Fruit fly (Drosophila melanogaster) whole organism, embryonic: Measurements from ENCODE around the gene CG13088.

Source experiments
- Abd-B ChIP-seq: fragments of 200-800 bp; sonication (Bioruptor generic); optimal IDR thresholded peaks from 2 replicates; lab custom pipeline; 2018; ENCODE audit warnings: missing biosample characterization, mild to moderate bottlenecking, missing genetic modification characterization, moderate library complexity
- Atf6 ChIP-seq: fragments of 200-800 bp; sonication (Bioruptor generic); IDR thresholded peaks from 2 replicates; pipeline ENCODE4 v1.3.6; 2022; ENCODE audit warnings: missing biosample characterization, missing genetic modification characterization
- CG10321 ChIP-seq: fragments of 200-800 bp; sonication (Bioruptor generic); IDR thresholded peaks from 2 replicates; pipeline ENCODE4 v1.3.6; 2022; ENCODE audit warnings: missing biosample characterization, missing genetic modification characterization
- CG11456 ChIP-seq: fragments of 200-800 bp; sonication (Bioruptor generic); IDR thresholded peaks from 3 replicates; pipeline ENCODE4 v1.3.6; 2022; ENCODE audit warnings: missing biosample characterization, missing genetic modification characterization
- CG12236 ChIP-seq: fragments of 200-800 bp; sonication (Bioruptor generic); optimal IDR thresholded peaks from 2 replicates; lab custom pipeline; 2016; ENCODE audit warnings: missing biosample characterization, missing genetic modification characterization
- CG12659 ChIP-seq: fragments of 200-800 bp; sonication (Bioruptor generic); optimal IDR thresholded peaks from 3 replicates; lab custom pipeline; 2017; ENCODE audit warnings: mild to moderate bottlenecking, missing biosample characterization, missing genetic modification reagents, missing genetic modification characterization
- CG14441 ChIP-seq: fragments of 200-800 bp; sonication (Bioruptor generic); IDR thresholded peaks from 2 replicates; pipeline ENCODE4 v1.3.6; 2022; ENCODE audit warnings: missing biosample characterization, missing genetic modification characterization
- CG15073 ChIP-seq: fragments of 200-800 bp; sonication (Bioruptor generic); optimal IDR thresholded peaks from 2 replicates; lab custom pipeline; 2016; ENCODE audit warnings: missing biosample characterization, missing genetic modification characterization
- CG17912 ChIP-seq: fragments of 200-800 bp; sonication (Bioruptor generic); optimal IDR thresholded peaks from 2 replicates; lab custom pipeline; 2018; ENCODE audit warnings: missing biosample characterization, mild to moderate bottlenecking, missing genetic modification characterization
- CG2202 ChIP-seq: fragments of 200-800 bp; sonication (Bioruptor generic); optimal IDR thresholded peaks from 2 replicates; lab custom pipeline; 2018; ENCODE audit warnings: missing biosample characterization, mild to moderate bottlenecking, missing genetic modification characterization
- CG34422 ChIP-seq: fragments of 200-800 bp; sonication (Bioruptor generic); IDR thresholded peaks from 3 replicates; pipeline ENCODE4 v1.3.6; 2022; ENCODE audit warnings: missing biosample characterization, missing genetic modification characterization
- CG4424 ChIP-seq: fragments of 200-800 bp; sonication (Bioruptor generic); optimal IDR thresholded peaks from 3 replicates; lab custom pipeline; 2016; ENCODE audit warnings: missing biosample characterization, missing genetic modification characterization
- CG6175 ChIP-seq: fragments of 200-800 bp; sonication (Bioruptor generic); IDR thresholded peaks from 3 replicates; pipeline ENCODE4 v1.3.6; 2022; ENCODE audit warnings: missing biosample characterization, missing genetic modification characterization
- CG7928 ChIP-seq: fragments of 200-800 bp; sonication (Bioruptor generic); optimal IDR thresholded peaks from 2 replicates; lab custom pipeline; 2017; ENCODE audit warnings: missing biosample characterization, mild to moderate bottlenecking, missing genetic modification characterization
- CG8359 ChIP-seq: fragments of 200-800 bp; sonication (Bioruptor generic); optimal IDR thresholded peaks from 2 replicates; lab custom pipeline; 2017; ENCODE audit warnings: missing biosample characterization, mild to moderate bottlenecking, missing genetic modification characterization, borderline replicate concordance
- CG8388 ChIP-seq: fragments of 200-800 bp; sonication (Bioruptor generic); optimal IDR thresholded peaks from 2 replicates; lab custom pipeline; 2019; ENCODE audit warnings: missing biosample characterization, mild to moderate bottlenecking, missing genetic modification characterization, moderate library complexity
- CHES-1-like ChIP-seq: fragments of 200-800 bp; sonication (Bioruptor generic); optimal IDR thresholded peaks from 2 replicates; lab custom pipeline; 2016; ENCODE audit warnings: missing biosample characterization, missing genetic modification characterization
- CTCF ChIP-seq: fragments of 200-800 bp; sonication (Bioruptor generic); optimal IDR thresholded peaks from 2 replicates; lab custom pipeline; 2017; ENCODE audit warnings: missing biosample characterization, mild to moderate bottlenecking, missing genetic modification characterization, moderate library complexity
- Dek ChIP-seq: fragments of 200-800 bp; sonication (Bioruptor generic); optimal IDR thresholded peaks from 3 replicates; lab custom pipeline; 2019; ENCODE audit warnings: missing biosample characterization, mild to moderate bottlenecking, missing genetic modification characterization, moderate library complexity
- Dp ChIP-seq: fragments of 200-800 bp; sonication (Bioruptor generic); optimal IDR thresholded peaks from 2 replicates; lab custom pipeline; 2018; ENCODE audit warnings: missing biosample characterization, mild to moderate bottlenecking, missing genetic modification characterization, moderate library complexity
- Elba2 ChIP-seq: fragments of 200-800 bp; sonication (Bioruptor generic); optimal IDR thresholded peaks from 3 replicates; lab custom pipeline; 2016; ENCODE audit warnings: missing biosample characterization, missing genetic modification characterization
- H2.0 ChIP-seq: fragments of 200-800 bp; sonication (Bioruptor generic); IDR thresholded peaks from 2 replicates; pipeline ENCODE4 v1.3.6; 2022; ENCODE audit warnings: missing biosample characterization, missing genetic modification characterization
- HmgZ ChIP-seq: fragments of 200-800 bp; sonication (Bioruptor generic); optimal IDR thresholded peaks from 2 replicates; lab custom pipeline; 2018; ENCODE audit warnings: missing biosample characterization, mild to moderate bottlenecking, missing genetic modification characterization
- Myb ChIP-seq: fragments of 200-800 bp; sonication (Bioruptor generic); optimal IDR thresholded peaks from 2 replicates; lab custom pipeline; 2016; ENCODE audit warnings: missing biosample characterization, missing genetic modification characterization
- Neu2 ChIP-seq: fragments of 200-800 bp; sonication (Bioruptor generic); optimal IDR thresholded peaks from 3 replicates; lab custom pipeline; 2016; ENCODE audit warnings: missing biosample characterization, missing genetic modification characterization, borderline replicate concordance
- Rfx ChIP-seq: fragments of 200-800 bp; sonication (Bioruptor generic); IDR thresholded peaks from 2 replicates; pipeline ENCODE4 v1.3.6; 2022; ENCODE audit warnings: missing biosample characterization, missing genetic modification characterization
- Sox100B ChIP-seq: fragments of 200-800 bp; sonication (Bioruptor generic); optimal IDR thresholded peaks from 3 replicates; lab custom pipeline; 2018; ENCODE audit warnings: missing biosample characterization, mild to moderate bottlenecking, missing genetic modification characterization
- Xrp1 ChIP-seq: fragments of 200-800 bp; sonication (Bioruptor generic); IDR thresholded peaks from 2 replicates; pipeline ENCODE4 v1.3.6; 2022; ENCODE audit warnings: missing biosample characterization, missing genetic modification characterization
- ash1 ChIP-seq: fragments of 200-800 bp; sonication (Bioruptor generic); optimal IDR thresholded peaks from 2 replicates; lab custom pipeline; 2018; ENCODE audit warnings: missing biosample characterization, mild to moderate bottlenecking, missing genetic modification characterization
- corto ChIP-seq: fragments of 200-800 bp; sonication (Bioruptor generic); optimal IDR thresholded peaks from 2 replicates; lab custom pipeline; 2016; ENCODE audit warnings: missing biosample characterization, mild to moderate bottlenecking, missing genetic modification characterization, moderate library complexity
- danr ChIP-seq: fragments of 200-800 bp; sonication (Bioruptor generic); IDR thresholded peaks from 2 replicates; pipeline ENCODE4 v1.3.6; 2022; ENCODE audit warnings: missing biosample characterization, missing genetic modification characterization
- disco-r ChIP-seq: fragments of 200-800 bp; sonication (Bioruptor generic); optimal IDR thresholded peaks from 2 replicates; lab custom pipeline; 2016; ENCODE audit warnings: missing biosample characterization, missing genetic modification characterization
- dysf ChIP-seq: fragments of 200-800 bp; sonication (Bioruptor generic); IDR thresholded peaks from 3 replicates; pipeline ENCODE4 v1.3.6; 2022; ENCODE audit warnings: missing biosample characterization, missing genetic modification characterization
- ewg ChIP-seq: fragments of 200-800 bp; sonication (Bioruptor generic); optimal IDR thresholded peaks from 3 replicates; lab custom pipeline; 2017; ENCODE audit warnings: mild to moderate bottlenecking, missing biosample characterization, missing genetic modification reagents, missing genetic modification characterization
- ftz-f1 ChIP-seq: fragments of 200-800 bp; sonication (Bioruptor generic); optimal IDR thresholded peaks from 2 replicates; lab custom pipeline; 2016; ENCODE audit warnings: missing biosample characterization, missing genetic modification characterization
- gce ChIP-seq: fragments of 200-800 bp; sonication (Bioruptor generic); IDR thresholded peaks from 3 replicates; pipeline ENCODE4 v1.3.6; 2022; ENCODE audit warnings: missing biosample characterization, missing genetic modification characterization
- jumu ChIP-seq: fragments of 200-800 bp; sonication (Bioruptor generic); optimal IDR thresholded peaks from 3 replicates; lab custom pipeline; 2016; ENCODE audit warnings: missing biosample characterization, missing genetic modification characterization
- nerfin-1 ChIP-seq: fragments of 200-800 bp; sonication (Bioruptor generic); optimal IDR thresholded peaks from 3 replicates; lab custom pipeline; 2019; ENCODE audit warnings: missing biosample characterization, mild to moderate bottlenecking, missing genetic modification characterization, moderate library complexity
- otp ChIP-seq: fragments of 200-800 bp; sonication (Bioruptor generic); IDR thresholded peaks from 3 replicates; pipeline ENCODE4, ENCODE4 v1.3.6; 2022; ENCODE audit warnings: missing biosample characterization, missing genetic modification characterization
- pan ChIP-seq, 4 experiments: fragments of >200 bp in 3 of 4; fragments of 200-800 bp in 1 of 4; sonication (Bioruptor generic) in 1 of 4; optimal IDR thresholded peaks in 3 of 4; IDR thresholded peaks in 1 of 4; 2 replicates each; pipeline versions ENCODE4 v1.3.6 to Lab custom; 2017 to 2022; ENCODE audit warnings: missing biosample characterization in 2 of 4, missing genetic modification characterization in 2 of 4, mixed read lengths in 1 of 4
- pho ChIP-seq: fragments of 200-800 bp; sonication (Bioruptor generic); optimal IDR thresholded peaks from 2 replicates; lab custom pipeline; 2016; ENCODE audit warnings: missing biosample characterization, missing genetic modification characterization
- repo ChIP-seq: fragments of 200-800 bp; sonication (Bioruptor generic); optimal IDR thresholded peaks from 2 replicates; lab custom pipeline; 2016; ENCODE audit warnings: missing biosample characterization, missing genetic modification characterization
- sd ChIP-seq: fragments of 200-800 bp; sonication (Bioruptor generic); optimal IDR thresholded peaks from 3 replicates; lab custom pipeline; 2018; ENCODE audit warnings: missing biosample characterization, mild to moderate bottlenecking, missing genetic modification characterization, moderate library complexity
- so ChIP-seq: fragments of 200-800 bp; sonication (Bioruptor generic); IDR thresholded peaks from 3 replicates; pipeline ENCODE4 v1.3.6; 2022; ENCODE audit warnings: missing biosample characterization, missing genetic modification characterization
- sob ChIP-seq: fragments of 200-800 bp; sonication (Bioruptor generic); IDR thresholded peaks from 2 replicates; pipeline ENCODE4 v1.3.6; 2022; ENCODE audit warnings: missing biosample characterization, missing genetic modification characterization
- sug ChIP-seq: fragments of 200-800 bp; optimal IDR thresholded peaks from 2 replicates; lab custom pipeline; 2019; ENCODE audit warnings: missing biosample characterization, mild to moderate bottlenecking, missing genetic modification characterization, moderate library complexity
- unpg ChIP-seq: fragments of 200-800 bp; sonication (Bioruptor generic); optimal IDR thresholded peaks from 3 replicates; lab custom pipeline; 2018; ENCODE audit warnings: missing biosample characterization, mild to moderate bottlenecking, missing genetic modification characterization, moderate library complexity
- vnd ChIP-seq: fragments of 200-800 bp; sonication (Bioruptor generic); IDR thresholded peaks from 3 replicates; pipeline ENCODE4 v1.3.6; 2022; ENCODE audit warnings: missing biosample characterization, missing genetic modification characterization; ENCODE audit not compliant: partially characterized antibody
- zfh2 ChIP-seq: fragments of 200-800 bp; sonication (Bioruptor generic); optimal IDR thresholded peaks from 2 replicates; lab custom pipeline; 2016; ENCODE audit warnings: missing biosample characterization, missing genetic modification characterization

CG13088 gene

dm6 chr2L:8535394-8536176 lies 46.8 kb downstream of the CG13088 start (continued):
- TF ChIP-seq CG6175 (GFP tag; lab: Robert Waterston, UW) (peak; percentile 4; the same call in 1 of the 3 replicates), CG10321 (peak; percentile 34; the same call in 1 of the 2 replicates), otp (0 out of 3 replicates have a peak, but pooled peaks have one; percentile 26), Rfx (GFP tag; lab: Robert Waterston, UW) (peak; percentile 64), CG4424 (GFP tag; lab: Kevin White, UChicago) (peak; percentile 92), CG8388 (peak; percentile 89), CG14441 (GFP tag; lab: Robert Waterston, UW) (peak; percentile 71), vnd (GFP tag; lab: Robert Waterston, UW) (no peak), Dek (tag; lab: Kevin White, UChicago) (peak; percentile 93), Neu2 (no peak), H2.0 (GFP tag; lab: Robert Waterston, UW) (peak; percentile 62), ewg (peak; percentile 78), danr (GFP tag; lab: Robert Waterston, UW) (peak; percentile 70), Elba2 (GFP tag; lab: Kevin White, UChicago) (no peak), CG11456 (no peak; the same call in none of the 3 replicates), pan (optimal IDR thresholded peaks at IDR 0.05; lab: Kevin White, UChicago) (no peak), pan (GFP tag; optimal IDR thresholded peaks at IDR 0.05 in 1 of 2, IDR thresholded peaks at IDR 0.05 in 1 of 2) (peak in 1 of 2 experiments; percentile 52), Myb (GFP tag; lab: Kevin White, UChicago) (peak; percentile 14), sob (GFP tag; lab: Robert Waterston, UW) (peak; percentile 56), CG8359 (GFP tag; lab: Kevin White, UChicago) (peak; percentile 84), CG17912 (GFP tag; lab: Kevin White, UChicago) (peak; percentile 72), Dp (no peak), CG12659 (GFP tag; lab: Kevin White, UChicago) (peak; percentile 94), CTCF (GFP tag; lab: Kevin White, UChicago) (peak; percentile 52), Atf6 (GFP tag; lab: Robert Waterston, UW) (peak; percentile 81), corto (GFP tag; lab: Kevin White, UChicago) (no peak), dysf (peak; percentile 91), sd (tag; lab: Kevin White, UChicago) (no peak), disco-r (GFP tag; lab: Kevin White, UChicago) (no peak), CG12236 (no peak), Sox100B (GFP tag; lab: Kevin White, UChicago) (peak; percentile 98), gce (GFP tag; lab: Robert Waterston, UW) (peak; percentile 55; the same call in 1 of the 3 replicates), HmgZ (peak; percentile 29), zfh2 (GFP tag; lab: Kevin White, UChicago) (peak; percentile 46), nerfin-1 (tag; lab: Kevin White, UChicago) (peak; percentile 87), CG34422 (GFP tag; lab: Robert Waterston, UW) (peak; percentile 82), jumu (GFP tag; lab: Kevin White, UChicago) (peak; percentile 19), ftz-f1 (GFP tag; lab: Kevin White, UChicago) (no peak), CG2202 (tag; lab: Kevin White, UChicago) (peak; percentile 81), CG7928 (peak; percentile 62), repo (no peak), unpg (peak; percentile 63), Abd-B (GFP tag; lab: Kevin White, UChicago) (peak; percentile 89), Xrp1 (GFP tag; lab: Robert Waterston, UW) (peak; percentile 80), ash1 (no peak), pho (GFP tag; lab: Kevin White, UChicago) (peak; percentile 66), so (GFP tag; lab: Robert Waterston, UW) (peak; percentile 76; the same call in 1 of the 3 replicates), CG15073 (peak; percentile 60), sug (tag; lab: Kevin White, UChicago) (peak; percentile 83), CHES-1-like (GFP tag; lab: Kevin White, UChicago) (no peak)
